Worm (Caenorhabditis elegans): ENCODE results near the gene nhr-30.

DNA sequence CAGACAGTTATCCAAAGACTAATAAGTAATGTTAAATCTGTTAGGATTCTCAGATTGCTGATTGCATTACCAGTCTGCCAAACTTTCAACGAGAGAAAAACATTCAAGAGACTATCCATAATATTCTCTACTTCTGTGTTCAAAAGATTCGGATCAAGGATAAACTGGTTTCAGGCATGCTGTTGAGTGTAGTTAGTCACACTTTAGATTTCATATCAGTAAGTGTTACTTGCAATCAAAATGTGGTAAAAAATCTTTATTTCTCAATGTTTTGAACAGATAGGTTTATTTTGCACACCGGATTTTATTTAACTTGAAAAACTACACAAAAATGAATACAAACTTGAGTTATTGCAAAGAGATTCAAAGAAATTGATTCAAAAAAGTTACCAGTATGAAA lies 22.9 kb upstream of the nhr-30 start, which contains the start of gene oac-41:
- TF ChIP-seq sea-1 (GFP tag; conservative IDR thresholded peaks at IDR 0.05) = no peak
- TF ChIP-seq ama-1 (optimal IDR thresholded peaks at IDR 0.05) = no peak
- TF ChIP-seq hmbx-1 (tag; optimal IDR thresholded peaks at IDR 0.05) = no peak
- no peak for TF ChIP-seq ceh-36 (tag; optimal IDR thresholded peaks at IDR 0.05)

All from whole organism, early embryonic.